Fruit fly (Drosophila melanogaster) whole organism, prepupa: Measurements from ENCODE around the gene Karl.
"Not testable (repeated sequence)": the region's sequence is repeated elsewhere in the genome, so short reads cannot be mapped to it uniquely, and the experiment has no call there.

Source experiments
- CG10631 ChIP-seq: fragments of 200-800 bp; sonication (Bioruptor generic); optimal IDR thresholded peaks from 2 replicates; lab custom pipeline; 2016; ENCODE audit warnings: missing biosample characterization, missing genetic modification characterization
- CG11294 ChIP-seq: fragments of 200-800 bp; sonication (Bioruptor generic); IDR thresholded peaks from 2 replicates; pipeline ENCODE4 v1.3.6; 2022; ENCODE audit warnings: missing biosample characterization, missing genetic modification characterization
- CG6163 ChIP-seq: fragments of 200-800 bp; sonication (Bioruptor generic); IDR thresholded peaks from 3 replicates; pipeline ENCODE4 v1.3.6; 2022; ENCODE audit warnings: missing biosample characterization, missing genetic modification characterization
- CG6792 ChIP-seq: fragments of 200-800 bp; sonication (Bioruptor generic); optimal IDR thresholded peaks from 3 replicates; lab custom pipeline; 2016; ENCODE audit warnings: missing biosample characterization, missing genetic modification characterization
- CG9139 ChIP-seq: fragments of 200-800 bp; sonication (Bioruptor generic); optimal IDR thresholded peaks from 3 replicates; lab custom pipeline; 2017; ENCODE audit warnings: missing biosample characterization, mild to moderate bottlenecking, missing genetic modification characterization
- Lpt ChIP-seq: fragments of 200-800 bp; sonication (Bioruptor generic); optimal IDR thresholded peaks from 3 replicates; lab custom pipeline; 2016; ENCODE audit warnings: missing biosample characterization, missing genetic modification characterization
- Sox102F ChIP-seq: fragments of 200-800 bp; sonication (Bioruptor generic); optimal IDR thresholded peaks from 2 replicates; lab custom pipeline; 2016; ENCODE audit warnings: missing biosample characterization, mild to moderate bottlenecking, missing genetic modification characterization
- Sox15 ChIP-seq: fragments of 200-800 bp; sonication (Bioruptor generic); optimal IDR thresholded peaks from 3 replicates; lab custom pipeline; 2016; ENCODE audit warnings: missing biosample characterization, missing genetic modification characterization
- dac ChIP-seq: fragments of 200-800 bp; sonication (Bioruptor generic); optimal IDR thresholded peaks from 2 replicates; lab custom pipeline; 2017; ENCODE audit warnings: missing biosample characterization, mild to moderate bottlenecking, missing genetic modification characterization
- esn ChIP-seq: fragments of 200-800 bp; sonication (Bioruptor generic); optimal IDR thresholded peaks from 2 replicates; lab custom pipeline; 2016; ENCODE audit warnings: missing biosample characterization, mild to moderate bottlenecking, missing genetic modification characterization, moderate library complexity
- fd59A ChIP-seq: fragments of 200-800 bp; sonication (Bioruptor generic); optimal IDR thresholded peaks from 2 replicates; lab custom pipeline; 2017; ENCODE audit warnings: missing biosample characterization, mild to moderate bottlenecking, missing genetic modification characterization, missing genetic modification reagents
- fd85E ChIP-seq: fragments of 200-800 bp; sonication (Bioruptor generic); optimal IDR thresholded peaks from 3 replicates; lab custom pipeline; 2016; ENCODE audit warnings: missing biosample characterization, missing genetic modification characterization

- TF ChIP-seq Sox15 (GFP tag; lab: Kevin White, UChicago); fd85E; fd59A (GFP tag; lab: Kevin White, UChicago); dac (GFP tag; lab: Kevin White, UChicago); CG6163; CG6792 (GFP tag; lab: Kevin White, UChicago); Sox102F (GFP tag; lab: Kevin White, UChicago); CG10631 (GFP tag; lab: Kevin White, UChicago); CG9139 (GFP tag; lab: Kevin White, UChicago); esn (GFP tag; lab: Kevin White, UChicago); CG11294 (GFP tag; lab: Robert Waterston, UW); Lpt: not testable (repeated sequence)
These were observed 33.2 kb upstream of the Karl start, which contains the start of gene m for dm6 chrX:11753973-11754372.
